Fruit fly (Drosophila melanogaster) Kc167 (cell line): ENCODE measurements around the gene Tyler.

Source experiments
- Myc ChIP-seq: fragments of >200 bp; optimal IDR thresholded peaks from 2 replicates; lab custom pipeline; 2017; ENCODE audit warnings: missing external identifiers
- h ChIP-seq: fragments of >200 bp; optimal IDR thresholded peaks from 3 replicates; lab custom pipeline; 2018; ENCODE audit warnings: missing external identifiers
- insv ChIP-seq: fragments of >200 bp; optimal IDR thresholded peaks from 3 replicates; lab custom pipeline; 2018; ENCODE audit warnings: missing external identifiers
- psq ChIP-seq: fragments of >200 bp; optimal IDR thresholded peaks from 2 replicates; lab custom pipeline; 2017; ENCODE audit warnings: missing external identifiers

dm6 chrX:19579648-19580301 lies 31.6 kb upstream of the Tyler start, which contains the start of gene Tao:
- no peak for TF ChIP-seq psq (lab: Kevin White, UChicago)
- TF ChIP-seq Myc (lab: Kevin White, UChicago) = no peak
- TF ChIP-seq h (lab: Kevin White, UChicago) = no peak
- no peak for TF ChIP-seq insv
